Fruit fly (Drosophila melanogaster): ENCODE measurements around the gene CG31174.
A peak's percentile ranks its signal among the peaks of the same experiment; 100 is the strongest.

The CG31174 gene

DNA sequence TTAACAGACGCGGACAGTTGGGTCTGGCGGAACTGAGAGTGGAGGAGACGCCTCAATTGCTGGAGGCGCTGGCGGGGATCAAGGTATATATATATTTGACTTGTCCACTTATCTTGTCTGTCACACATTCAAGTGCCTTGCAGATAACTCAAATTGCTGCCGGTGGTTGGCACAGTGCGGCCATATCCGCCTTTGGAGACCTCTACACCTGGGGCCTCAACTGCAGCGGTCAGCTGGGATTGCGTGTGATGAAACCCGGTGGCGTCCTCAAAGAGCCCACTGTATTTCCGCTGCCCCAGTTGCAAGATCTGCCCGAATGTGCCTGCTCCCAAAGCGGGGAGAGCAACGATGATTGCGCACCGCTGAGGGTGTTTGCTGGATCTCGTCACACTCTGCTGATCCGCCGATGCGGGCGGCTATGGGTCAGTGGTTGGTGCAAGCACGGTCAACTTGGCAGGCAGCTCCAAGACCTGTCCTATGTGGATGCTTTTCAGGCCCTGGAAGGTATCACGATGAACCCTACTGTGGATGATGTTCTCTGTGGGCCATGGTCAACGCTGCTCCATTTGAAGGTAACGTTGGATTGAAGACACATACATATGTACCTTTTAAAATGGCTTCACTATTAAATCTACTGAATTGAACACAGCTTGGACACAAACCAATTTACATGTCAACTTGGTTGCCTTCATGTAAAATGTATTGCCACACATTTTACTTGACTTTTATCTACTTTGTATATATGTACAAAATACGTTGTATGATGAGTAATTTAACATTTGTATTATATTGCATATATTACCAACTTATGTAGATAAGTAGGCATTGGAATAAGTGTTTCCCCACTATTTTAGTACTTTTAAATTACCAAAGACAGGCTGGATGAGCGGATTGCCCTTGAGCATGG is 19.6 kb upstream of the CG31174 start, which contains the start of gene CG43844:
Gene CG43844 (plus strand): TSS at position 844 of the 907 bp plus-strand sequence.
- TF ChIP-seq CG8478 (optimal IDR thresholded peaks at IDR 0.05): no peak
- peak; percentile 76 for TF ChIP-seq CTCF (optimal IDR thresholded peaks at IDR 0.05)

DNA sequence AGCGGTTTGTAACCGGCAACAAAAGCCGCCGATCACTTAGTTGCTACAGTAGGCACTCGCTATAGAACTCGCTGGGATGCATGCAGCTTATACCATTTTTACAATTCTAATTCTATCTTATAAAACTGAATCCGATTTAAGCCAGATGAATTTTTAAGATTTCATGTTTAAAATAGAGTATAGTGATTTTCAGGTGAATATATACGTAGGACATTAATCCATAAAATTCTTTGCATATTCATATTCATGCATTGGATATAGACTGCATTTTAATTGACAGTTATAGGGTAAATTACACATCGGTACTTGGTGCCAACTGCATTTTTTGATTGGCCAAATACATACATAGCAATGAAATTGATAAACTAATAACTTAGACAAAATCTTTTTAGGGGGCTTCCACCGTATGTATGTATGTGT is 18.3 kb upstream of the CG31174 start:
- TF ChIP-seq CTCF (optimal IDR thresholded peaks at IDR 0.05) (no peak), CG8478 (optimal IDR thresholded peaks at IDR 0.05) (no peak)

DNA sequence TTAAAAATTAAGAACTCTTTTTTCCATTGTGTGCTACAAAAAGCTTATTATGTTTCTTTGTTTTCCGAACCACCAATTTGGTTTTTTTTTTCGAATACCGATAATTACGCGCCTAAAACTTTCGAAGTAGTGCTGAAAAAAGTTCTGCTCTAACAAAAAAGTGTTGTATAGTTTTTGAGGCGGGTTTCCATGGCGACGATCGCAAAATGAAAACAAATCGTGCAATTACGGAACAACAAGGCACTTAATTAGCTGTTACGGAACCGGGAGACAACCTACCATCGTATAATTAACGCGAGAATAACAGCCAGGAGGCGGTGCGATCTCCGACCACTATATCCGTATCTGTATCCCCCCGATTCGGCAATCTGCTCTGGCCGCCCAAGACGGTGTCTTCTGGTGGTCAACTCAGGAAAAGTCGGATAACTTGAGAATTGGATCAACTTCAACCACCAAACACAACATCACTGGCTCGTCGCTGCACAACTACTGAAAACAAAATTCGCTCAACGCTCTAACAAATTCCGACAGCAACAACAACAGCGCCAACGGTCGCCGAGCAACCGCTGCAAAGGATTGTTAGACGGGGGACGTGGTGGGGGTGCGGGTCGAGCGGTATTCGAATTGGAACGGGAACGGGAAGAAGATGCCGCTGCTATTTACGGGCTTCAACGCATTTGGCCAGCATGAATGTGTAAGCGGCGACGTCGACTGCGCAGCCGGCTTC is 17.7 kb upstream of the CG31174 start, which contains the start of the genes CG6678 and dnd:
Gene CG6678 (plus strand): TSS at position 169 of the 727 bp plus-strand sequence.
Gene dnd (minus strand): TSS at position 495 of the 727 bp plus-strand sequence.
- TF ChIP-seq CG8478 (optimal IDR thresholded peaks at IDR 0.05): no peak
- no peak for TF ChIP-seq CTCF (optimal IDR thresholded peaks at IDR 0.05)

DNA sequence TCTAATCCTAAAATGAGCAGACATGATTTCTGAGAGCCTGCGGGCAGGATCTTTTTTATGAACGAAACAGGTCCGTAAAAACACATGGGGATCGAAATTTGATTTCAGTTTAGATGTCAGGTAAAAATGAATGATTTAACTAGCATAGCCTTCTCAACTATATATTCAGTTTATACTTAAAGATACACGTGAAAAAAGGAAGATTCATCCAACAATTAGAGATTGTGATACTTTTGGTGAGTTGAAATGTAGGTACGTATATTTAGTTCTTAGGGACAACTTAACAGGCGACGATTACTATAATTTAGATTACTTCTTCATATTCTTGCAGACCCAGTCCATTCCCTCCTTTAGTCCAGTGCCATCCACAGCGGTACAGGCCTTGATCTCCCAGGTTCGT is 16.1 kb upstream of the CG31174 start, which contains the start of gene CG17819:
Gene CG17819 (minus strand): TSS at position 101 of the 400 bp plus-strand sequence.
- TF ChIP-seq CTCF (optimal IDR thresholded peaks at IDR 0.05) (no peak), CG8478 (optimal IDR thresholded peaks at IDR 0.05) (no peak)

DNA sequence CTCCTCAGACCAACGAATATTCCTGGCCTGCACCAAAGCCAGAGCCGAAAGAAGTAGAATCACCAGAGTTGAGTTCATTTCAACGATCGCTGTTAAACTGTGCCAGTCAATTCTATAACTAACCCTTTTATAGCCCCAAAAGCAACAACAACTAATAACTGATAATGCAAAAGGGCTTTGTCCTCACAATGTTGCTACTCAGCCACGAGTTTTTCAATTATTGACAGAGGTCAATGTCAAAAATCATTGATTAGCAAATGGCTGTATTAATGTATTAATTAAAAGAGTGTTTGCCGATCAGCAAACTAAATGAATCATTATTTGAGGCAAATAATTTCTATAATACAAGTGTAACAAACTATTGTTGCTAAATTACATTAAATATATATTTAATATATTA is 15.0 kb upstream of the CG31174 start, which contains the start of gene fit:
Gene fit (minus strand): TSS at position 101 of the 400 bp plus-strand sequence.
- no peak for TF ChIP-seq CG8478 (optimal IDR thresholded peaks at IDR 0.05)
- no peak for TF ChIP-seq CTCF (optimal IDR thresholded peaks at IDR 0.05)

DNA sequence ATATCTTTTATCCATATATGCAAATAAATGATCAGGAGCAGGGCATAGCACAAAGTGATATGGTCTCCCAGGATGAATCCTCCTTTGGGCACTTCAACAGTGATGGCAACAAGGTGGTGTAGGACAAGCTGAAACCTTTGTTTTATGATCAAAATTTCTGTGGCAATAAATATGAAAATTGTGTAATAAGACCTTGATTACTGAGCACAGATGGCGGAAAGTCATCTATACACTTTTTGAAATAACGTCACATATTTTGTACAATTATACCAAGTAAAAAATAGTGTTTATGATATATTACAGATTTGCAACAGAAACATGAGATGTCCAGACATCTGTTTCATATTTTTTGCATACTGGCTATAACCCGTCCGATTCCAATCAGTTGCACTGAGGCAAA is 11.2 kb upstream of the CG31174 start, which contains the start of gene CG31465:
Gene CG31465 (plus strand): TSS at position 301 of the 400 bp plus-strand sequence.
- TF ChIP-seq CTCF (optimal IDR thresholded peaks at IDR 0.05) (no peak), CG8478 (optimal IDR thresholded peaks at IDR 0.05) (no peak)

DNA sequence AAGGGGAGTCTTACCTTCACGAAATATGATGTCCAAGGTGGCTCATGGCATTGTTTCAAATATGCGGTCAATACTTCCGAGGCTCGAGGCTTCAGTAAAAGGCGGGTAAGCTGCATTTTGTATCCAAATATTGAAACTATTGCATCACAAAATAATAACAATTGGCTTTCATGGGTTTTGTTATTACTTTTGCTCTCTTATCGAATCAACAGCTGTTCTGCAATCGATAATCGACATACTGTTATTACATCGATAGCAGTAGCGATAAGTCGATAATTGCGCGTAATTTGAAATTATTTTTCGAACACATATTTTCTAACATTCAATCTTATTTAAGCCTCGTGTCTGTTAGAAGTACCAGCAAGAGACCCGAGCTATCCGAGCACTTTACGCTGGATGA is 9.2 kb upstream of the CG31174 start, which contains the start of gene CG34148:
Gene CG34148 (minus strand): TSS at position 214 of the 400 bp plus-strand sequence.
- TF ChIP-seq CTCF (optimal IDR thresholded peaks at IDR 0.05): no peak
- TF ChIP-seq CG8478 (optimal IDR thresholded peaks at IDR 0.05): no peak

DNA sequence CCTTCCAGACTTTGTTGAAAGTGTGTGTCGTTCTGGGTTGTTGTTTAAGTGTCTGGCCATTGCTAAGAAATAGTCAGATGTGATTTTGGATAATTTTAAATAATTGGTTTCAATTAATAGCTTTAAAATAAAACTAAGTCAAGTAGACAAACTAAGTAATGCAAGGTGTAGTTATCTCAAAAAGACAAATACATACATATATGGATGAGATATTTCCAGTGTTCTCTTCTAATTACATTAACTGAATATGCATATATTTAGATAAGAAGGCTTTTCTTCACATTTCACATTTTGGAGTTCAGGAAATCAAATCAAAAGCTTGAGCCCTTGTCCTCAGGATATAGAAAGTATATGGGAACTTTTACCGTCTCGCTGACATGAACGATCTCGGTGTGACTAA is 8.3 kb upstream of the CG31174 start, which contains the start of gene P5CDh2:
Gene P5CDh2 (plus strand): TSS at position 301 of the 400 bp plus-strand sequence.
- no peak for TF ChIP-seq CTCF (optimal IDR thresholded peaks at IDR 0.05)
- TF ChIP-seq CG8478 (optimal IDR thresholded peaks at IDR 0.05): no peak

DNA sequence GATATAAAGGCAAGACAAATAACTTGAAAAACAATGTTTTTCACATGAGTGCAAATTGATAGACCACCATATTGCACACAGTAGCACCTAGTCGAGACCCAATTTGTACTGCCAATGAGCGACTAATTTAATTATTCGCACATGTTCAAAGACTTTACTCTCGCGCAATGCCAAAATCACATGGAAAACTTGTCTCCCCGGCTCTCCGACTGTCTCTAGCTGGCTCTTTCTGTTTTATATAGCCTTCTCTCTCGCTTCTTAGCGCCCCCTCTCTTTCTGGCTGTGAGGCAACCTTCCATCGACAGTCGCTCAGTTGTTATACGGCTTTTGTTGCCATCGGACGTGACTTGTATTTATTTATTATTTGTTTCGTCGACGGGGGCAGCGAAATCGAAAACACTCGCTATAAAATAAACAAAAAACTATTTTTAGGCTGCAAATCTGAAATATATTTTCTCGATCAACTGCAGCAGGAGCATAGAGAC is 5.7 kb upstream of the CG31174 start, which contains the start of gene CG6656:
Gene CG6656 (plus strand): TSS at position 312 of the 485 bp plus-strand sequence.
- no peak for TF ChIP-seq CTCF (optimal IDR thresholded peaks at IDR 0.05)
- TF ChIP-seq CG8478 (optimal IDR thresholded peaks at IDR 0.05): no peak

DNA sequence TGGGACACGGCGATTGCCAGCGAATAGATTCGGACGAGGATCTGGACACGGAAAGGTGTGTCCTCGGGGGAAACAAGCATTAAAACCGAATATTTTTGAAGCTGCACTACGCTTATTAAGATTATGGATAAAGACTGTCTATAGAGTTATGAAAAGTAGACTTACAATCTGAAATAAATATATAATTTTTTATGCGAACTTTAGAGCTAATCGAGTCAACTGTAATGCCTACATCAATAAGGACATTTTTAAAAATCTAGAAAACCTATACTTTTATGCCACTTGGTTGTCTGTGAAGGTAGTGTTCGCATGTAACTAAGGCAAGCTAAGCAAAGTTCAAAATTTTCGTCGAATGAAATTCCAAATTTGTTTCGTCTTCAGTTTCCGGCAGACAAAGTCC is 4.1 kb upstream of the CG31174 start, which contains the start of gene CG31178:
Gene CG31178 (plus strand): TSS at position 301 of the 400 bp plus-strand sequence.
- TF ChIP-seq CTCF (optimal IDR thresholded peaks at IDR 0.05): no peak
- no peak for TF ChIP-seq CG8478 (optimal IDR thresholded peaks at IDR 0.05)

DNA sequence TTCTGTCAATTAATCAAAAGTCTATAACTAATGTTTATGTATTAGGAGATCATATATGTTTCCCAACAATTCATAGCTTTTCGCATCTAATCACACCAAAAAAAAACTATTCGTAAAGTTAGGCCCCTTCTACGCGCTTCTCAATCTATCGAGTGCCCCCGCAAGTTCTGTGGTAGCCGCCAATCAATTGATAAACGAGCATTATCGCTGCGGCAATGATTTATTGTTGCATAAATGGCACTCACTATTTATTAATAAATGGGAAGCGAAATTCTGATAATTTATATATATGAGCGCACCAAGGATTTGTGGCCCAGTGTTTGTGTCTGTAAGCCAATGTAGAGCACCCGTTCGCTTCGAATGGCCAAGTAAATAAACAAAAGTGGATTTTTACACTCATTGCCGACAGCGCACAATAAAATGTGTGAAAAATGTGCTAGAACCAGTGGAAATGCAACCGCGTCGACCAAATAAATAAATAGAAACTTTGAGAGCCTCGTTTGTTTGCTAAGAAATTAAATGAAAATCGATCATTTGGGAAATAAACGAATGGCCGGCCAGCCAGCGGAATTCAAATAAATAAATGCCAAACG is 2.1 kb upstream of the CG31174 start:
- TF ChIP-seq CTCF (optimal IDR thresholded peaks at IDR 0.05) (no peak), CG8478 (optimal IDR thresholded peaks at IDR 0.05) (no peak)

DNA sequence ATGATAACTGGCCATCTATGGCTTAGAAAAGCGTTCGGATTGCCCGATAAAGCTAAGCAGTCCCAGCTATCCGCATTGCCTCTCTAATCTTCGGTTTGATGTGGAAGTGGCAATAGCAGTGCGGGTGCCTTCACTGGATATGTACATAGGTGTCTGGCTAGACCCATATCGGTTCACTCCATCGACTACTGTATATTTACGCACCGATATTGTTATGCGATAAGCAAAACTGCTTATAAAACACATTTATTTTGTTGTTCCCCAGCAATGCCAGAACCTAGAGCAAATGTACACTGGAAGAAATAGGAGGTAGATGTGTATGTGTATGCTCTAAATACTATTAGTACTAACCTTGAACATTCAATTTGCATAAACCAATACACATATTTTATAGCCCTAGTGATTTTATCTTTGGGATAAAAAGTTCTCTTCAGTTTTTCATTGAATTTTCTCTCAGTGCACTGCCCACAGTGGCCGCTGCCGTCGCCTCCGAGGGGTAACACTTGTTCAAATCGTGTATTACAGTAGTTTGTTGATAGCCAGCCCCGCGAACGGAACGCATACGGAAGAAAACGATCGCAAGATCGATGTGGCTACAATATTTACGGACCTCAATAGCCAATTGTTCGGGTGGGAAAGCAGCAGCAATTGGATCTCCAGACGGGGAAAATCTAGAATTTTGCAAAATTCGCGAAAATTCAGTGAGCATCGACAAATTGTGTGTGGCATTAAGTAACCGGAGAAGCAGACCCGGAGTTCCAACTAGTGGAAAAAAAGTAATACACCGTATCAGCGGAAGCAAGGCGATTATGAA is 1.1 kb upstream of the CG31174 start, which contains the start of gene CG31431:
Gene CG31431 (plus strand): TSS at position 524 of the 814 bp plus-strand sequence.
- no peak for TF ChIP-seq CG8478 (optimal IDR thresholded peaks at IDR 0.05)
- TF ChIP-seq CTCF (optimal IDR thresholded peaks at IDR 0.05): no peak

DNA sequence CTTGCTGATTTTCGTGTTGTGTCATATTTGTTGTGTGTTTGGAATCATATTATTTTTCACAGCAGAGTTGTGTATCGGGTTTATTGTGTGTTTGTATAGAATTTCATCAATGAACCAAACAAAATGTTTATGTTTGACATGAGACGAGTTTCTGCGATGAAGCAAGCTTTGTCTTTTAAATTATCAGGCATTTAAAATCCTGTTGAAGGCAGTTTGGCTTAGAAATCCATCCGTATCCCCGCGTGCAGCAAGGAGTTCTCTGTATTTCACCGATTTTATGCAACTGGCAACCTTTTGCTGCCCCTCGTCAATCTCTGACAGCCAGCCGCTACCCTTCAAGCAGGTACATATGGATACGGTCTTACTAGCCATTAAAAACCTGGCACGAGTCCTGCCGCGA is 1.5 kb downstream of the CG31174 start, which contains the start of the genes CG6569 and Cby:
Gene CG6569 (minus strand): TSS at position 101 of the 400 bp plus-strand sequence.
Gene Cby (plus strand): TSS at position 185 of the 400 bp plus-strand sequence.
- TF ChIP-seq CTCF (optimal IDR thresholded peaks at IDR 0.05): no peak
- TF ChIP-seq CG8478 (optimal IDR thresholded peaks at IDR 0.05): no peak
